Worm (Caenorhabditis elegans) whole organism, young adult: ENCODE measurements around the gene srv-9.

Source experiments
- C17E4.6 ChIP-seq: fragments of 200-800 bp; sonication (Bioruptor generic); IDR thresholded peaks from 2 replicates; pipeline ENCODE4 v1.3.6; 2022; ENCODE audit warnings: missing genetic modification reagents, missing genetic modification characterization, missing compliant biosample characterization
- F23B12.7 ChIP-seq: sonication (generic microtip); optimal IDR thresholded peaks from 2 replicates; lab custom pipeline; 2017; ENCODE audit warnings: missing genetic modification characterization, mild to moderate bottlenecking, missing compliant biosample characterization, antibody characterized with exemption, moderate library complexity; ENCODE audit not compliant: insufficient read depth
- F33H1.4 ChIP-seq: fragments of 200-800 bp; sonication (Bioruptor generic); IDR thresholded peaks from 2 replicates; pipeline ENCODE4 v1.3.6; 2022; ENCODE audit warnings: missing genetic modification reagents, missing genetic modification characterization, missing compliant biosample characterization
- F57C9.4 ChIP-seq: sonication (generic microtip); optimal IDR thresholded peaks from 2 replicates; lab custom pipeline; 2017; ENCODE audit warnings: mild to moderate bottlenecking, missing genetic modification characterization, missing compliant biosample characterization
- K11D2.4 ChIP-seq: fragments of 200-800 bp; sonication (Bioruptor generic); IDR thresholded peaks from 2 replicates; pipeline ENCODE4 v1.3.6; 2022; ENCODE audit warnings: missing genetic modification reagents, missing genetic modification characterization, missing compliant biosample characterization
- K12H6.12 ChIP-seq: fragments of 200-800 bp; sonication (Bioruptor generic); optimal IDR thresholded peaks from 2 replicates; lab custom pipeline; 2018; ENCODE audit warnings: mild to moderate bottlenecking, missing genetic modification characterization, missing compliant biosample characterization
- Y56A3A.18 ChIP-seq: fragments of 200-800 bp; sonication (Bioruptor generic); IDR thresholded peaks from 2 replicates; pipeline ENCODE4 v1.3.6; 2022; ENCODE audit warnings: missing genetic modification reagents, missing genetic modification characterization, missing compliant biosample characterization
- Y79H2A.3 ChIP-seq: fragments of 200-800 bp; sonication (Bioruptor generic); conservative IDR thresholded peaks from 2 replicates; pipeline ENCODE4 v1.3.6; 2022; ENCODE audit warnings: missing genetic modification reagents, missing genetic modification characterization, missing compliant biosample characterization
- Y95B8A.8 ChIP-seq: fragments of 200-800 bp; sonication (Bioruptor generic); IDR thresholded peaks from 2 replicates; pipeline ENCODE4 v1.3.6; 2022; ENCODE audit warnings: missing genetic modification reagents, missing genetic modification characterization, missing compliant biosample characterization
- aptf-3 ChIP-seq: fragments of 200-800 bp; sonication (Bioruptor generic); IDR thresholded peaks from 2 replicates; pipeline ENCODE4 v1.3.6; 2022; ENCODE audit warnings: missing genetic modification characterization, missing compliant biosample characterization
- atf-7 ChIP-seq: sonication (generic microtip); optimal IDR thresholded peaks from 2 replicates; lab custom pipeline; 2017; ENCODE audit warnings: mild to moderate bottlenecking, missing genetic modification characterization, missing compliant biosample characterization
- athp-1 ChIP-seq: sonication (generic microtip); optimal IDR thresholded peaks from 2 replicates; lab custom pipeline; 2017; ENCODE audit warnings: mild to moderate bottlenecking, missing genetic modification characterization, missing compliant biosample characterization
- attf-6 ChIP-seq: fragments of 200-800 bp; sonication (Bioruptor generic); IDR thresholded peaks from 2 replicates; pipeline ENCODE4 v1.3.6; 2022; ENCODE audit warnings: missing genetic modification reagents, missing genetic modification characterization, missing compliant biosample characterization
- bed-2 ChIP-seq: fragments of 200-800 bp; sonication (Bioruptor generic); IDR thresholded peaks from 2 replicates; pipeline ENCODE4 v1.3.6; 2022; ENCODE audit warnings: missing genetic modification reagents, missing genetic modification characterization, missing compliant biosample characterization
- cebp-1 ChIP-seq, 2 experiments: fragments of 200-800 bp in 1 of 2; sonication (Bioruptor generic) in 1 of 2; sonication (generic microtip) in 1 of 2; IDR thresholded peaks in 1 of 2; optimal IDR thresholded peaks in 1 of 2; 2 replicates each; pipeline versions ENCODE4 v1.3.6 to Lab custom; 2017 to 2022; ENCODE audit warnings: missing compliant biosample characterization in 2 of 2, missing genetic modification characterization in 2 of 2, mild to moderate bottlenecking in 1 of 2, missing genetic modification reagents in 1 of 2, moderate library complexity in 1 of 2
- ceh-79 ChIP-seq: sonication (generic microtip); optimal IDR thresholded peaks from 2 replicates; lab custom pipeline; 2017; ENCODE audit warnings: mild to moderate bottlenecking, missing genetic modification characterization, missing compliant biosample characterization
- die-1 ChIP-seq: sonication (generic microtip); optimal IDR thresholded peaks from 2 replicates; lab custom pipeline; 2016; ENCODE audit warnings: missing genotype, mild to moderate bottlenecking, missing genetic modification characterization, missing compliant biosample characterization
- dox-1 ChIP-seq: fragments of 200-800 bp; sonication (Bioruptor generic); IDR thresholded peaks from 2 replicates; pipeline ENCODE4 v1.3.6; 2022; ENCODE audit warnings: missing genetic modification reagents, missing genetic modification characterization, missing compliant biosample characterization
- efl-1 ChIP-seq: fragments of 150-350 bp; optimal IDR thresholded peaks from 2 replicates; lab custom pipeline; 2014; ENCODE audit warnings: missing biosample characterization, missing genetic modification reagents, missing genetic modification characterization
- egl-44 ChIP-seq: fragments of 200-800 bp; sonication (Bioruptor generic); IDR thresholded peaks from 2 replicates; pipeline ENCODE4 v1.3.6; 2022; ENCODE audit warnings: missing genetic modification reagents, missing genetic modification characterization, missing compliant biosample characterization
- egrh-3 ChIP-seq: fragments of 200-800 bp; sonication (Bioruptor generic); IDR thresholded peaks from 2 replicates; pipeline ENCODE4 v1.3.6; 2022; ENCODE audit warnings: missing genetic modification reagents, missing genetic modification characterization, missing compliant biosample characterization
- ekl-4 ChIP-seq: fragments of 200-800 bp; sonication (Bioruptor generic); IDR thresholded peaks from 2 replicates; pipeline ENCODE4 v1.3.6; 2022; ENCODE audit warnings: missing genetic modification reagents, missing genetic modification characterization, missing compliant biosample characterization
- hlh-26 ChIP-seq: fragments of 200-800 bp; sonication (Bioruptor generic); conservative IDR thresholded peaks from 2 replicates; pipeline ENCODE4 v1.3.6; 2022; ENCODE audit warnings: missing genetic modification reagents, missing genetic modification characterization, missing compliant biosample characterization
- hmg-20 ChIP-seq: fragments of 200-800 bp; sonication (Bioruptor generic); IDR thresholded peaks from 2 replicates; pipeline ENCODE4 v1.3.6; 2022; ENCODE audit warnings: missing genetic modification reagents, missing genetic modification characterization, missing compliant biosample characterization
- hrde-1 ChIP-seq: sonication (generic microtip); optimal IDR thresholded peaks from 2 replicates; lab custom pipeline; 2016; ENCODE audit warnings: missing genetic modification characterization, mild to moderate bottlenecking, missing compliant biosample characterization, moderate library complexity, missing genotype, missing genetic modification reagents, borderline replicate concordance
- lag-1 ChIP-seq: fragments of 200-800 bp; sonication (Bioruptor generic); IDR thresholded peaks from 2 replicates; pipeline ENCODE4 v1.3.6; 2022; ENCODE audit warnings: missing genetic modification reagents, missing genetic modification characterization, missing compliant biosample characterization
- let-607 ChIP-seq, 2 experiments: fragments of 200-800 bp in 1 of 2; sonication (Bioruptor generic) in 1 of 2; sonication (generic microtip) in 1 of 2; optimal IDR thresholded peaks; 2 replicates each; lab custom pipeline; 2016 to 2018; ENCODE audit warnings: mild to moderate bottlenecking in 2 of 2, missing compliant biosample characterization in 2 of 2, missing genetic modification characterization in 2 of 2, moderate library complexity in 2 of 2, missing genotype in 1 of 2
- lin-40 ChIP-seq: sonication (generic microtip); optimal IDR thresholded peaks from 2 replicates; lab custom pipeline; 2016; ENCODE audit warnings: missing genetic modification characterization, mild to moderate bottlenecking, missing compliant biosample characterization, missing genotype, missing genetic modification reagents
- lin-54 ChIP-seq: fragments of 200-800 bp; sonication (Bioruptor generic); optimal IDR thresholded peaks from 2 replicates; lab custom pipeline; 2018; ENCODE audit warnings: mild to moderate bottlenecking, missing genetic modification characterization, missing compliant biosample characterization
- madf-10 ChIP-seq: sonication (generic microtip); optimal IDR thresholded peaks from 2 replicates; lab custom pipeline; 2016; ENCODE audit warnings: mild to moderate bottlenecking, missing genetic modification characterization, missing compliant biosample characterization
- madf-3 ChIP-seq: fragments of 200-800 bp; sonication (Bioruptor generic); IDR thresholded peaks from 2 replicates; pipeline ENCODE4 v1.3.6; 2022; ENCODE audit warnings: missing genetic modification reagents, missing genetic modification characterization, missing compliant biosample characterization
- madf-6 ChIP-seq: fragments of 200-800 bp; sonication (Bioruptor generic); IDR thresholded peaks from 2 replicates; pipeline ENCODE4 v1.3.6; 2022; ENCODE audit warnings: missing genetic modification reagents, missing genetic modification characterization, missing compliant biosample characterization
- mes-4 ChIP-seq: sonication (generic microtip); optimal IDR thresholded peaks from 2 replicates; lab custom pipeline; 2016; ENCODE audit warnings: missing genotype, missing genetic modification characterization, missing compliant biosample characterization
- nhr-80 ChIP-seq: sonication (generic microtip); optimal IDR thresholded peaks from 2 replicates; lab custom pipeline; 2016; ENCODE audit warnings: missing genetic modification characterization, missing compliant biosample characterization
- pha-4 ChIP-seq: fragments of 150-350 bp; sonication (generic microtip); optimal IDR thresholded peaks from 2 replicates; lab custom pipeline; 2014; ENCODE audit warnings: missing biosample characterization, missing genetic modification reagents, missing genetic modification characterization
- rcor-1 ChIP-seq: fragments of 200-800 bp; sonication (Bioruptor generic); IDR thresholded peaks from 2 replicates; pipeline ENCODE4 v1.3.6; 2022; ENCODE audit warnings: missing genetic modification reagents, missing genetic modification characterization, missing compliant biosample characterization
- snpc-1.3 ChIP-seq: sonication (generic microtip); optimal IDR thresholded peaks from 2 replicates; lab custom pipeline; 2017; ENCODE audit warnings: missing genetic modification characterization, mild to moderate bottlenecking, missing compliant biosample characterization, antibody characterized with exemption, moderate library complexity, missing genotype, missing genetic modification reagents; ENCODE audit not compliant: insufficient read depth
- snpc-3.4 ChIP-seq: sonication (generic microtip); optimal IDR thresholded peaks from 2 replicates; lab custom pipeline; 2017; ENCODE audit warnings: missing genetic modification characterization, mild to moderate bottlenecking, missing compliant biosample characterization, antibody characterized with exemption, moderate library complexity, missing genotype, missing genetic modification reagents
- tlf-1 ChIP-seq: fragments of 200-800 bp; sonication (Bioruptor generic); optimal IDR thresholded peaks from 2 replicates; lab custom pipeline; 2018; ENCODE audit warnings: mild to moderate bottlenecking, missing genetic modification characterization, missing compliant biosample characterization
- unc-130 ChIP-seq: sonication (generic microtip); optimal IDR thresholded peaks from 2 replicates; lab custom pipeline; 2016; ENCODE audit warnings: missing genetic modification reagents, missing genetic modification characterization, missing compliant biosample characterization
- zfh-2 ChIP-seq: fragments of 200-800 bp; sonication (Bioruptor generic); conservative IDR thresholded peaks from 2 replicates; pipeline ENCODE4 v1.3.6; 2022; ENCODE audit warnings: missing genetic modification reagents, missing genetic modification characterization, missing compliant biosample characterization
- ztf-22 ChIP-seq: fragments of 200-800 bp; sonication (Bioruptor generic); optimal IDR thresholded peaks from 2 replicates; lab custom pipeline; 2018; ENCODE audit warnings: mild to moderate bottlenecking, missing genetic modification characterization, moderate library complexity, missing compliant biosample characterization
- ztf-25 ChIP-seq: fragments of 200-800 bp; sonication (Bioruptor generic); IDR thresholded peaks from 2 replicates; pipeline ENCODE4 v1.3.6; 2022; ENCODE audit warnings: missing genetic modification reagents, missing genetic modification characterization, missing compliant biosample characterization

Gene srv-9

DNA sequence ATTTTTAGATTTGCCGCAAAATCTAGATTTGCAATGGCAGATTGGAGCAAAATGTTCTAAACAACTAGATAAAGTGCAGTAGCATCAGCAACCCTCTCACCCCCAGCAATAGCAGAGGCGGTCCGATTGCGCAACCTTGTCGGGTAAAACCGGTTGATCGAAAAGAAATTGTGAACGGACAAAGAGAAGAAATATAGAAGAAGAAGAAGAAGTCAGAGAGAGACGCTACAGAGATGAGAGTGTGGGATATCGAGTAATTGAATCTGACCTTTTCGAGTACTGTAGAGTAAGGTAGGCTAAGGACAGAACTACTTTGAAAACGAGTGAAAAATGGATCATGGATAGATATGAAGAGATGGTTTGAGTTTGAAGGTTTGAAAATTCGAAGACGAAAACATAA, 47.1 kb downstream of the srv-9 start:
- TF ChIP-seq bed-2 = no peak
- no peak for TF ChIP-seq cebp-1 (GFP tag; IDR thresholded peaks at IDR 0.05; lab: Robert Waterston, UW)
- peak; percentile 19 for TF ChIP-seq cebp-1 (tag; optimal IDR thresholded peaks at IDR 0.05; lab: Kevin White, UChicago)
- TF ChIP-seq madf-10 (tag; lab: Kevin White, UChicago) = no peak
- TF ChIP-seq madf-3 (GFP tag; lab: Robert Waterston, UW) = no peak
- TF ChIP-seq hlh-26 (GFP tag; lab: Robert Waterston, UW) = no peak

DNA sequence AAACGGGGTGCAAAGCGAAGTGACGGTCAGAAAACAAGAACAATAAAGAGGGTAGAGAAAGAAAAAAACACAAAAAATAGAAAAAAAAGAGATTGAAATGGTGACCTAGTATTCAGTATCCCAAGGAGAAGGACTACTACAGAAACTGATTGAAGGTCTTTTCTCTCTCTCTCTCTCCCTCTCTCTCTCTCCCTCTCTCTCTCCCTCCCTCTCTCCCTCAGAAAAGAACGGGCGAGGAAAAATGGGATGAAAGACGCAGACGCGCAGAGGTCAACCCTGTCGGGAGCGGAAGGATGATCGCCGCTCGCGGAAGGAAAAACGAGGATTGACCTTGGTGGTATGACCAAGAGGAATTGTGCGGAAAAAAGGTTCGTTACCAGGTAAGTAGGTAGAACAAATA, 48.4 kb downstream of the srv-9 start:
- TF ChIP-seq pha-4 (tag; lab: Kevin White, UChicago) = no peak
- no peak for TF ChIP-seq snpc-3.4 (tag; lab: Kevin White, UChicago)
- TF ChIP-seq ekl-4 (GFP tag; lab: Robert Waterston, UW) = no peak
- TF ChIP-seq ceh-79 (tag; lab: Kevin White, UChicago) = no peak
- TF ChIP-seq Y79H2A.3 = no peak
- TF ChIP-seq Y95B8A.8 = no peak
- no peak for TF ChIP-seq F23B12.7 (tag; lab: Kevin White, UChicago)
- no peak for TF ChIP-seq F57C9.4 (tag; lab: Kevin White, UChicago)
- TF ChIP-seq zfh-2 (GFP tag; lab: Robert Waterston, UW) = peak; percentile 89
- TF ChIP-seq nhr-80 = peak; percentile 17
- TF ChIP-seq dox-1 (GFP tag; lab: Robert Waterston, UW) = peak; percentile 50; the same call in 1 of the 2 replicates
- TF ChIP-seq egrh-3 (GFP tag; lab: Robert Waterston, UW) = peak; percentile 63
- no peak for TF ChIP-seq snpc-1.3
- TF ChIP-seq mes-4 (tag; lab: Kevin White, UChicago) = no peak
- no peak for TF ChIP-seq F33H1.4 (GFP tag; lab: Robert Waterston, UW)
- TF ChIP-seq unc-130 (GFP tag; lab: Kevin White, UChicago) = no peak
- no peak for TF ChIP-seq die-1 (tag; lab: Kevin White, UChicago)

DNA sequence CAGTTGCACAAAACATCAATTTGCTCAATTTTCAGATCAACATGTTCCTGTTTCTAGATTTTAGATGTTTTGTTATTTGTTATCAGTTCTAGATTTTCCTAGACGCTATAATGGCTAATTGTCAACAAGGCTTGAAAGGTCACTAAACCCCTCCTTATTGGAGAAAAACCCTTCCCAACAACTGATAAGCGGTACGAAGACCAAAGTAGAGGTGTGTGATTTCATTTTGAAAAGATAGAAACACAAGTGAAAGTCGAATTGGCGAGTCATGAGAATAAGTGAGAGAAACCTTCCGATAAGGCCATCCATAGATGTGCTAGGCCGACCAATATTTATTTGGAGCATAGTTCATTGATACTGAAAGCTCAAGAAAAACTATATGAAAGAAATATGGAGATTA, 49.3 kb downstream of the srv-9 start:
- TF ChIP-seq egl-44 (GFP tag; lab: Robert Waterston, UW) (0 out of 2 replicates have a peak, but pooled peaks have one; percentile 25), nhr-80 (peak; percentile 86), atf-7 (peak; percentile 41), tlf-1 (GFP tag; lab: Kevin White, UChicago) (no peak), cebp-1 (GFP tag; IDR thresholded peaks at IDR 0.05; lab: Robert Waterston, UW) (no peak), cebp-1 (tag; optimal IDR thresholded peaks at IDR 0.05; lab: Kevin White, UChicago) (peak; percentile 21), hrde-1 (tag; lab: Kevin White, UChicago) (no peak), madf-10 (tag; lab: Kevin White, UChicago) (peak; percentile 6)

- TF ChIP-seq hmg-20 (GFP tag; lab: Robert Waterston, UW) (no peak), rcor-1 (no peak), C17E4.6 (no peak), K11D2.4 (GFP tag; lab: Robert Waterston, UW) (no peak), efl-1 (GFP tag; lab: Kevin White, UChicago) (no peak), egl-44 (GFP tag; lab: Robert Waterston, UW) (0 out of 2 replicates have a peak, but pooled peaks have one; percentile 59), lin-40 (tag; lab: Kevin White, UChicago) (no peak), lag-1 (GFP tag; lab: Robert Waterston, UW) (no peak), attf-6 (no peak), athp-1 (tag; lab: Kevin White, UChicago) (no peak), lin-54 (GFP tag; lab: Kevin White, UChicago) (no peak), nhr-80 (peak; percentile 97), aptf-3 (GFP tag; lab: Robert Waterston, UW) (no peak), ztf-22 (GFP tag; lab: Kevin White, UChicago) (peak; percentile 52), Y56A3A.18 (GFP tag; lab: Robert Waterston, UW) (no peak), ztf-25 (GFP tag; lab: Robert Waterston, UW) (no peak), let-607 (tag; optimal IDR thresholded peaks at IDR 0.05; lab: Kevin White, UChicago) (no peak), unc-130 (GFP tag; lab: Kevin White, UChicago) (no peak), K12H6.12 (no peak), dox-1 (GFP tag; lab: Robert Waterston, UW) (peak; percentile 64), madf-6 (no peak)
Measured at ce11 chrV:13372821-13373220, 50.1 kb downstream of the srv-9 start.
